Worm (Caenorhabditis elegans) whole organism, L1 larva: ENCODE measurements around the gene zip-3.
A peak's percentile ranks its signal among the peaks of the same experiment; 100 is the strongest.

ENCODE experiments used
- C04F5.9 ChIP-seq: sonication (generic microtip); optimal IDR thresholded peaks from 2 replicates; lab custom pipeline; 2016; ENCODE audit warnings: missing genetic modification characterization, missing compliant biosample characterization
- C16A3.4 ChIP-seq: fragments of 150-350 bp; optimal IDR thresholded peaks from 2 replicates; lab custom pipeline; 2014; ENCODE audit warnings: missing biosample characterization, missing genetic modification characterization
- C34B4.2 ChIP-seq: sonication (generic microtip); optimal IDR thresholded peaks from 2 replicates; lab custom pipeline; 2017; ENCODE audit warnings: mild to moderate bottlenecking, missing genetic modification characterization, missing compliant biosample characterization
- F16B12.6 ChIP-seq: fragments of 150-350 bp; optimal IDR thresholded peaks from 2 replicates; lab custom pipeline; 2014; ENCODE audit warnings: missing biosample characterization, missing genetic modification characterization
- Y116A8C.19 ChIP-seq: sonication (generic microtip); optimal IDR thresholded peaks from 2 replicates; lab custom pipeline; 2016; ENCODE audit warnings: missing compliant biosample characterization, missing genetic modification characterization, borderline replicate concordance
- aha-1 ChIP-seq: fragments of 150-350 bp; optimal IDR thresholded peaks from 2 replicates; lab custom pipeline; 2014; ENCODE audit warnings: missing biosample characterization, missing genetic modification characterization
- alr-1 ChIP-seq: fragments of 200-800 bp; sonication (Bioruptor generic); optimal IDR thresholded peaks from 2 replicates; lab custom pipeline; 2018; ENCODE audit warnings: borderline replicate concordance, mild to moderate bottlenecking, missing genetic modification characterization, missing compliant biosample characterization
- aly-2 ChIP-seq: fragments of 150-350 bp; optimal IDR thresholded peaks from 2 replicates; lab custom pipeline; 2014; ENCODE audit warnings: missing biosample characterization, missing genetic modification characterization
- blmp-1 ChIP-seq: fragments of 150-350 bp; optimal IDR thresholded peaks from 2 replicates; lab custom pipeline; 2014; ENCODE audit warnings: missing biosample characterization, missing genetic modification characterization
- ceh-63 ChIP-seq: fragments of 200-800 bp; sonication (Bioruptor generic); optimal IDR thresholded peaks from 2 replicates; lab custom pipeline; 2018; ENCODE audit warnings: mild to moderate bottlenecking, missing genetic modification characterization, missing compliant biosample characterization
- ceh-8 ChIP-seq: fragments of 200-800 bp; sonication (Bioruptor generic); optimal IDR thresholded peaks from 2 replicates; lab custom pipeline; 2018; ENCODE audit warnings: mild to moderate bottlenecking, missing genetic modification characterization, moderate library complexity, missing compliant biosample characterization
- ceh-88 ChIP-seq: fragments of 200-800 bp; sonication (Bioruptor generic); IDR thresholded peaks from 2 replicates; pipeline ENCODE4 v1.3.6; 2022; ENCODE audit warnings: missing genetic modification characterization, missing compliant biosample characterization
- dsc-1 ChIP-seq: sonication (generic microtip); optimal IDR thresholded peaks from 2 replicates; lab custom pipeline; 2016; ENCODE audit warnings: mild to moderate bottlenecking, missing genetic modification characterization, missing compliant biosample characterization
- efl-3 ChIP-seq: fragments of 200-800 bp; sonication (Bioruptor generic); optimal IDR thresholded peaks from 2 replicates; lab custom pipeline; 2018; ENCODE audit warnings: mild to moderate bottlenecking, missing genetic modification characterization, missing compliant biosample characterization
- egl-13 ChIP-seq: sonication (generic microtip); optimal IDR thresholded peaks from 2 replicates; lab custom pipeline; 2016; ENCODE audit warnings: missing genotype, missing genetic modification reagents, missing genetic modification characterization, missing compliant biosample characterization
- egl-27 ChIP-seq, 2 experiments: fragments of 150-350 bp in 1 of 2; sonication (generic microtip); optimal IDR thresholded peaks; 3 replicates each; lab custom pipeline; 2017 to 2018; ENCODE audit warnings: missing biosample characterization in 2 of 2, missing genetic modification characterization in 2 of 2, missing genetic modification reagents in 2 of 2
- ets-5 ChIP-seq: fragments of 200-800 bp; sonication (Bioruptor generic); IDR thresholded peaks from 2 replicates; pipeline ENCODE4 v1.3.6; 2022; ENCODE audit warnings: missing genetic modification characterization, missing compliant biosample characterization
- fkh-4 ChIP-seq: sonication (generic microtip); optimal IDR thresholded peaks from 2 replicates; lab custom pipeline; 2016; ENCODE audit warnings: missing compliant biosample characterization, missing genetic modification characterization, borderline replicate concordance
- fos-1 ChIP-seq: fragments of 150-350 bp; optimal IDR thresholded peaks from 2 replicates; lab custom pipeline; 2014; ENCODE audit warnings: missing biosample characterization, missing genetic modification characterization
- hlh-4 ChIP-seq: sonication (generic microtip); optimal IDR thresholded peaks from 2 replicates; lab custom pipeline; 2016; ENCODE audit warnings: mild to moderate bottlenecking, missing genetic modification characterization, missing compliant biosample characterization
- hpl-2 ChIP-seq: fragments of 150-350 bp; optimal IDR thresholded peaks from 2 replicates; lab custom pipeline; 2014; ENCODE audit warnings: missing biosample characterization, missing genetic modification reagents, missing genetic modification characterization
- irx-1 ChIP-seq: sonication (generic microtip); optimal IDR thresholded peaks from 2 replicates; lab custom pipeline; 2016; ENCODE audit warnings: missing genetic modification characterization, missing compliant biosample characterization
- jun-1 ChIP-seq: fragments of 150-350 bp; optimal IDR thresholded peaks from 2 replicates; lab custom pipeline; 2014; ENCODE audit warnings: missing biosample characterization, missing genetic modification reagents, missing genetic modification characterization
- lin-15B ChIP-seq: fragments of 150-350 bp; sonication (generic microtip); optimal IDR thresholded peaks from 3 replicates; lab custom pipeline; 2014; ENCODE audit warnings: missing biosample characterization, missing genetic modification characterization
- lin-39 ChIP-seq: fragments of 150-350 bp; optimal IDR thresholded peaks from 2 replicates; lab custom pipeline; 2014; ENCODE audit warnings: missing biosample characterization, missing genetic modification reagents, missing genetic modification characterization
- lir-3 ChIP-seq: sonication (generic microtip); optimal IDR thresholded peaks from 2 replicates; lab custom pipeline; 2016; ENCODE audit warnings: mild to moderate bottlenecking, missing genetic modification characterization, moderate library complexity, missing compliant biosample characterization; ENCODE audit not compliant: poor library complexity
- lsy-2 ChIP-seq, 2 experiments: fragments of 150-350 bp; optimal IDR thresholded peaks; 2 replicates each; lab custom pipeline; 2014; ENCODE audit warnings: missing biosample characterization in 2 of 2, missing genetic modification characterization in 2 of 2
- mdl-1 ChIP-seq, 2 experiments: fragments of 150-350 bp; optimal IDR thresholded peaks; 2 replicates each; lab custom pipeline; 2014 to 2017; ENCODE audit warnings: missing biosample characterization in 2 of 2, missing genetic modification characterization in 2 of 2, inconsistent platforms in 1 of 2
- mef-2 ChIP-seq: fragments of 150-350 bp; optimal IDR thresholded peaks from 2 replicates; lab custom pipeline; 2014; ENCODE audit warnings: missing biosample characterization, missing genetic modification characterization
- mep-1 ChIP-seq: fragments of 150-350 bp; optimal IDR thresholded peaks from 2 replicates; lab custom pipeline; 2014; ENCODE audit warnings: missing biosample characterization, missing genetic modification characterization
- nhr-19 ChIP-seq: fragments of 200-800 bp; sonication (Bioruptor generic); conservative IDR thresholded peaks from 2 replicates; pipeline ENCODE4 v1.3.6; 2022; ENCODE audit warnings: missing genetic modification characterization, missing compliant biosample characterization
- nhr-28 ChIP-seq: fragments of 150-350 bp; optimal IDR thresholded peaks from 2 replicates; lab custom pipeline; 2014; ENCODE audit warnings: missing biosample characterization, missing genetic modification characterization
- nhr-47 ChIP-seq: sonication (generic microtip); optimal IDR thresholded peaks from 2 replicates; lab custom pipeline; 2016; ENCODE audit warnings: mild to moderate bottlenecking, missing genetic modification characterization, moderate library complexity, missing compliant biosample characterization
- nhr-76 ChIP-seq: sonication (generic microtip); optimal IDR thresholded peaks from 2 replicates; lab custom pipeline; 2017; ENCODE audit warnings: missing biosample characterization, missing genetic modification characterization
- nhr-77 ChIP-seq: fragments of 150-350 bp; optimal IDR thresholded peaks from 2 replicates; lab custom pipeline; 2014; ENCODE audit warnings: missing biosample characterization, missing genetic modification characterization
- nhr-90 ChIP-seq: sonication (generic microtip); optimal IDR thresholded peaks from 2 replicates; lab custom pipeline; 2016; ENCODE audit warnings: mild to moderate bottlenecking, missing genetic modification characterization, missing compliant biosample characterization; ENCODE audit not compliant: poor library complexity
- skn-1 ChIP-seq: fragments of 150-350 bp; optimal IDR thresholded peaks from 2 replicates; lab custom pipeline; 2014; ENCODE audit warnings: missing biosample characterization, missing genetic modification characterization
- snpc-4 ChIP-seq: fragments of 150-350 bp; optimal IDR thresholded peaks from 2 replicates; lab custom pipeline; 2014; ENCODE audit warnings: missing biosample characterization, missing genetic modification characterization
- sptf-1 ChIP-seq: fragments of 150-350 bp; optimal IDR thresholded peaks from 2 replicates; lab custom pipeline; 2014; ENCODE audit warnings: missing biosample characterization, missing genetic modification characterization
- tlp-1 ChIP-seq: fragments of 150-350 bp; optimal IDR thresholded peaks from 2 replicates; lab custom pipeline; 2014; ENCODE audit warnings: missing biosample characterization, missing genetic modification characterization
- unc-130 ChIP-seq: fragments of 150-350 bp; optimal IDR thresholded peaks from 2 replicates; lab custom pipeline; 2017; ENCODE audit warnings: missing biosample characterization, missing genetic modification characterization, inconsistent platforms
- unc-30 ChIP-seq: sonication (generic microtip); optimal IDR thresholded peaks from 2 replicates; lab custom pipeline; 2017; ENCODE audit warnings: missing biosample characterization, missing genetic modification characterization
- unc-62 ChIP-seq: fragments of 150-350 bp; optimal IDR thresholded peaks from 2 replicates; lab custom pipeline; 2014; ENCODE audit warnings: missing biosample characterization, missing genetic modification reagents, missing genetic modification characterization
- vab-15 ChIP-seq: sonication (generic microtip); optimal IDR thresholded peaks from 2 replicates; lab custom pipeline; 2017; ENCODE audit warnings: missing genotype, mild to moderate bottlenecking, missing genetic modification characterization, missing compliant biosample characterization
- xbp-1 ChIP-seq: sonication (generic microtip); optimal IDR thresholded peaks from 2 replicates; lab custom pipeline; 2016; ENCODE audit warnings: missing genetic modification characterization, missing compliant biosample characterization
- ztf-11 ChIP-seq, 2 experiments: sonication (generic microtip); optimal IDR thresholded peaks; 2 replicates each; lab custom pipeline; 2016 to 2017; ENCODE audit warnings: missing genetic modification characterization in 2 of 2, missing biosample characterization in 1 of 2, missing compliant biosample characterization in 1 of 2
- ztf-4 ChIP-seq: fragments of 150-350 bp; optimal IDR thresholded peaks from 2 replicates; lab custom pipeline; 2014; ENCODE audit warnings: missing biosample characterization, missing genetic modification characterization

Gene zip-3

DNA sequence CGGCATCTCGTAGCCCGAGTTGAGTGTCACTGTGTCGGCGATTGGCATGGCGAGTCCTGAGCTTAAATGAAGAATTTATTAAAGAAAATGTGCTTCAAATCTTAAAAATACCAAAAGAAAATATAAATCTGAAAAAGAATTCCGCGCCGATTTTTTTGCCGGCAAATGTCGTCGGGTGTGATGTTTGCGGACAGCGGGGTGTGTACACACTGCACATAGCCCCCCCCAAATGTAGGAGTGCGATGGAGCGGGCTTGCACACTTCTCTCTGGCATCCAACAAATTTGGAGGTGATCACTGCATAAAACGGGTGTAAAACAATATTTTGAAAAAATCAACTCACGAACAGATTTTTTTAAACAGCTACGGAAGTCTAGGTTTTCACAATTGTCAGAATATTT is 18.9 kb upstream of the zip-3 start, which contains the start of gene Y39G8B.2 (continued):
- peak; percentile 58 for TF ChIP-seq egl-13 (tag; lab: Kevin White, UChicago)
- no peak for TF ChIP-seq lir-3 (tag; lab: Kevin White, UChicago)
- TF ChIP-seq jun-1 (tag; lab: Kevin White, UChicago): peak; percentile 79
- TF ChIP-seq ztf-11 (tag; optimal IDR thresholded peaks at IDR 0.05; lab: Kevin White, UChicago): peak in 1 of 2 experiments; percentile 61
- peak; percentile 60 for TF ChIP-seq irx-1
- TF ChIP-seq fkh-4: no peak
- TF ChIP-seq nhr-76 (tag; lab: Kevin White, UChicago): no peak
- TF ChIP-seq nhr-77 (tag; lab: Kevin White, UChicago): peak; percentile 93
- peak; percentile 89 for TF ChIP-seq C16A3.4 (tag; lab: Kevin White, UChicago)
- no peak for TF ChIP-seq unc-62 (GFP tag; lab: Kevin White, UChicago)
- TF ChIP-seq blmp-1: peak; percentile 59
- TF ChIP-seq nhr-19 (GFP tag; lab: Robert Waterston, UW): peak; percentile 83
- no peak for TF ChIP-seq efl-3 (GFP tag; lab: Kevin White, UChicago)
- TF ChIP-seq C04F5.9 (tag; lab: Kevin White, UChicago): peak; percentile 45
- peak; percentile 90 to 92 for TF ChIP-seq lsy-2 (tag; optimal IDR thresholded peaks at IDR 0.05; lab: Kevin White, UChicago)
- TF ChIP-seq dsc-1 (tag; lab: Kevin White, UChicago): peak; percentile 67
- TF ChIP-seq hpl-2 (GFP tag; lab: Kevin White, UChicago): no peak
- peak; percentile 69 for TF ChIP-seq nhr-90
- TF ChIP-seq mef-2 (tag; lab: Kevin White, UChicago): no peak
- TF ChIP-seq lin-15B: peak; percentile 96
- TF ChIP-seq ceh-63 (GFP tag; lab: Kevin White, UChicago): no peak
- TF ChIP-seq mep-1 (tag; lab: Kevin White, UChicago): peak; percentile 92
- no peak for TF ChIP-seq sptf-1 (tag; lab: Kevin White, UChicago)
- peak; percentile 69 for TF ChIP-seq xbp-1 (tag; lab: Kevin White, UChicago)
- TF ChIP-seq snpc-4 (tag; lab: Kevin White, UChicago): peak; percentile 89
- TF ChIP-seq unc-130: peak; percentile 71
- no peak for TF ChIP-seq vab-15 (tag; lab: Kevin White, UChicago)
- TF ChIP-seq ceh-8 (GFP tag; lab: Kevin White, UChicago): no peak
- TF ChIP-seq tlp-1 (tag; lab: Kevin White, UChicago): no peak
- no peak for TF ChIP-seq unc-30 (tag; lab: Kevin White, UChicago)
- TF ChIP-seq C34B4.2: no peak
- no peak for TF ChIP-seq egl-27 (tag; optimal IDR thresholded peaks at IDR 0.05; lab: Kevin White, UChicago)
- TF ChIP-seq nhr-47 (tag; lab: Kevin White, UChicago): peak; percentile 86
- TF ChIP-seq mdl-1 (tag; optimal IDR thresholded peaks at IDR 0.05; lab: Kevin White, UChicago): peak in 1 of 2 experiments; percentile 80
- peak; percentile 70 for TF ChIP-seq fos-1 (tag; lab: Kevin White, UChicago)
- TF ChIP-seq lin-39 (tag; lab: Kevin White, UChicago): no peak
- TF ChIP-seq F16B12.6 (tag; lab: Kevin White, UChicago): peak; percentile 99
- TF ChIP-seq aly-2: peak; percentile 25
- no peak for TF ChIP-seq alr-1
- TF ChIP-seq hlh-4 (tag; lab: Kevin White, UChicago): no peak

DNA sequence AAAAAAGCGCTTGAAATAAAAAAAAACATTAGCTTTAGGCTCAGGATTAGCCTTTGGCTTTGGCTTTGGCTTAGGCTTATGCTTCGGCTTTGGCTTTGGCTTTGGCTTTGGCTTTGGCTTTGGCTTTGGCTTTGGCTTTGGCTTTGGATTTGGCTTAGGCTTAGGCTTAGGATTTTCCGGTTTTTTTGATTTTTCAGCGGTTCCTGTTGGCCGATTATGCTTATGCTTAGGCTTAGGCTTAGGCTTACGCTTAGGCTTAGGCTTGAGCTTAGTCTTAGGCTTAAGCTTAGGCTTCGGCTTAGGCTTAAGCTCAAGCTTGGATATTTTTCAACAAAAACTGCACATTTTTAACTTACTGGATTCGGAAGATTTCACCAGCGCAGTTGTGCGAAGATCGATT is 16.9 kb upstream of the zip-3 start:
- no peak for TF ChIP-seq egl-13 (tag; lab: Kevin White, UChicago)
- TF ChIP-seq hlh-4 (tag; lab: Kevin White, UChicago): no peak
- no peak for TF ChIP-seq mef-2 (tag; lab: Kevin White, UChicago)
- no peak for TF ChIP-seq Y116A8C.19 (tag; lab: Kevin White, UChicago)
- TF ChIP-seq fos-1 (tag; lab: Kevin White, UChicago): no peak
- TF ChIP-seq aha-1 (tag; lab: Kevin White, UChicago): no peak
- TF ChIP-seq ztf-4: no peak
- TF ChIP-seq mep-1 (tag; lab: Kevin White, UChicago): no peak
- no peak for TF ChIP-seq ets-5 (GFP tag; lab: Robert Waterston, UW)
- TF ChIP-seq efl-3 (GFP tag; lab: Kevin White, UChicago): no peak
- no peak for TF ChIP-seq ceh-88 (GFP tag; lab: Robert Waterston, UW)
- no peak for TF ChIP-seq skn-1 (tag; lab: Kevin White, UChicago)
- no peak for TF ChIP-seq hpl-2 (GFP tag; lab: Kevin White, UChicago)
- TF ChIP-seq unc-62 (GFP tag; lab: Kevin White, UChicago): no peak
- TF ChIP-seq nhr-28 (tag; lab: Kevin White, UChicago): no peak
- no peak for TF ChIP-seq F16B12.6 (tag; lab: Kevin White, UChicago)
